Worm (Caenorhabditis elegans): ENCODE data around the gene F42C5.3.

DNA sequence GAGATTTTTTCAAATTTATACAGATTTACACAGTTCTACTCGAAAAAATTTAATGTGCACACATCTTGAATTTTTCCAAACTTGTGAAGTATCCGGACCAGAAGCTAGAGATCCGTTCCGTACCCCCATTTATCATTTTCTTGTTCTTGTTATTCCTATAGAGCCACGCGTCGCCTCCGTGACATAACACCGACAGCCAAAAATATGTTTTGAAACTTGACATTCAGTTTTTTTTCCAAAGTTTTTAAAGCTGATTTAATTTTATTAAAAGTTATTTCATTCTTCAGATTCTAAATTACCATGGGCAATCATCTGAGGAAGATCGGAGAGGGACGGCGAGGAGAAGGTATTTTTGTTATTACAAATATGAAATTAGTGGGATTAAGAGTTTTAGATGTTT, 37.2 kb downstream of the F42C5.3 start, which contains the start of gene D2024.18:
- no peak for TF ChIP-seq pqm-1 (tag; optimal IDR thresholded peaks at IDR 0.05)
- TF ChIP-seq pha-4 (tag; optimal IDR thresholded peaks at IDR 0.05), result no peak
- TF ChIP-seq ceh-14 (tag; optimal IDR thresholded peaks at IDR 0.05), result no peak
- TF ChIP-seq zip-5 (tag; optimal IDR thresholded peaks at IDR 0.05), result no peak
- TF ChIP-seq unc-3 (GFP tag; conservative IDR thresholded peaks at IDR 0.05), result no peak
- no peak for TF ChIP-seq unc-3 (tag; optimal IDR thresholded peaks at IDR 0.05)
- no peak for TF ChIP-seq mec-3 (tag; optimal IDR thresholded peaks at IDR 0.05; ENCODE audit: borderline replicate concordance)
- no peak for TF ChIP-seq ceh-22 (tag; optimal IDR thresholded peaks at IDR 0.05)
- TF ChIP-seq lin-11 (tag; optimal IDR thresholded peaks at IDR 0.05), result no peak
- no peak for TF ChIP-seq rnt-1 (tag; optimal IDR thresholded peaks at IDR 0.05)
- no peak for TF ChIP-seq nfya-1 (tag; optimal IDR thresholded peaks at IDR 0.05)
- no peak for TF ChIP-seq ceh-24 (tag; optimal IDR thresholded peaks at IDR 0.05)

Data from whole organism, late embryonic.